Fruit fly (Drosophila melanogaster): ENCODE results near the gene Oga.

Gene Oga

dm6 chr3R:21269923-21270322 is 51.0 kb downstream of the Oga start, which contains the start of the genes AP-2sigma and Idi (continued):
- no peak for TF ChIP-seq CkIIα-i1 (GFP tag; IDR thresholded peaks at IDR 0.05)
- no peak for TF ChIP-seq abd-A (tag; optimal IDR thresholded peaks at IDR 0.05)
- peak; percentile 9 for TF ChIP-seq CG3065 (GFP tag; optimal IDR thresholded peaks at IDR 0.05)
- TF ChIP-seq Atf-2 (GFP tag; optimal IDR thresholded peaks at IDR 0.05): no peak
- TF ChIP-seq CG11723 (GFP tag; optimal IDR thresholded peaks at IDR 0.05): no peak
- TF ChIP-seq btn (GFP tag; optimal IDR thresholded peaks at IDR 0.05): peak; percentile 7
- no peak for TF ChIP-seq CG1529 (GFP tag; optimal IDR thresholded peaks at IDR 0.05)
- TF ChIP-seq CG17385 (GFP tag; optimal IDR thresholded peaks at IDR 0.05): peak; percentile 22
- TF ChIP-seq CG10979 (tag; optimal IDR thresholded peaks at IDR 0.05): peak; percentile 15
- TF ChIP-seq CG13894 (tag; optimal IDR thresholded peaks at IDR 0.05): peak; percentile 21
- TF ChIP-seq CG17912 (GFP tag; optimal IDR thresholded peaks at IDR 0.05): peak; percentile 42
- no peak for TF ChIP-seq CG1832 (GFP tag; optimal IDR thresholded peaks at IDR 0.05)
- TF ChIP-seq mam (GFP tag; optimal IDR thresholded peaks at IDR 0.05): peak; percentile 30
- peak; percentile 92 for TF ChIP-seq YL-1 (GFP tag; optimal IDR thresholded peaks at IDR 0.05)
- peak; percentile 99 for TF ChIP-seq Blimp-1 (GFP tag; optimal IDR thresholded peaks at IDR 0.05)
- TF ChIP-seq hbn (GFP tag; IDR thresholded peaks at IDR 0.05; ENCODE audit: partially characterized antibody): no peak
- TF ChIP-seq CG12391 (tag; optimal IDR thresholded peaks at IDR 0.05): peak; percentile 17
- peak; percentile 5 for TF ChIP-seq Camta (GFP tag; optimal IDR thresholded peaks at IDR 0.05)
- no peak for TF ChIP-seq gcm2 (GFP tag; optimal IDR thresholded peaks at IDR 0.05)
- TF ChIP-seq B-H2 (GFP tag; optimal IDR thresholded peaks at IDR 0.05): peak; percentile 63
- TF ChIP-seq ERR (GFP tag; optimal IDR thresholded peaks at IDR 0.05): peak; percentile 0
- no peak for TF ChIP-seq CG2129 (GFP tag; IDR thresholded peaks at IDR 0.05; ENCODE audit: partially characterized antibody)
- TF ChIP-seq CG34224 (GFP tag; IDR thresholded peaks at IDR 0.05; ENCODE audit: partially characterized antibody): peak; percentile 51
- peak; percentile 53 for TF ChIP-seq oc (tag; optimal IDR thresholded peaks at IDR 0.05)
- no peak for TF ChIP-seq ash1 (GFP tag; optimal IDR thresholded peaks at IDR 0.05)
- no peak for TF ChIP-seq esg (GFP tag; conservative IDR thresholded peaks at IDR 0.05)
- 0 out of 3 replicates have a peak, but pooled peaks have one; percentile 25 for TF ChIP-seq CG2199 (GFP tag; IDR thresholded peaks at IDR 0.05)
- peak; percentile 11 for TF ChIP-seq ewg (GFP tag; optimal IDR thresholded peaks at IDR 0.05)
- TF ChIP-seq Gsc (GFP tag; IDR thresholded peaks at IDR 0.05): no peak
- peak; percentile 28 for TF ChIP-seq nmo (GFP tag; optimal IDR thresholded peaks at IDR 0.05)
- peak; percentile 26 for TF ChIP-seq Antp (GFP tag; optimal IDR thresholded peaks at IDR 0.05)
- peak; percentile 66 for TF ChIP-seq slbo (GFP tag; IDR thresholded peaks at IDR 0.05)
- peak; percentile 3 for TF ChIP-seq Fer1 (GFP tag; optimal IDR thresholded peaks at IDR 0.05)
- TF ChIP-seq Mrtf (GFP tag; IDR thresholded peaks at IDR 0.05): peak; percentile 23; the same call in 1 of the 3 replicates

- TF ChIP-seq Myb (GFP tag; optimal IDR thresholded peaks at IDR 0.05): no peak
- no peak for TF ChIP-seq CG15696 (tag; optimal IDR thresholded peaks at IDR 0.05)
- no peak for TF ChIP-seq fd96Cb (tag; optimal IDR thresholded peaks at IDR 0.05)
- no peak for TF ChIP-seq CG18262 (tag; optimal IDR thresholded peaks at IDR 0.05)
- peak; percentile 56 for TF ChIP-seq Med (GFP tag)
- TF ChIP-seq CG14014 (GFP tag; IDR thresholded peaks at IDR 0.05): no peak
- TF ChIP-seq Sry-β (GFP tag; optimal IDR thresholded peaks at IDR 0.05): no peak
- peak; percentile 72 for TF ChIP-seq Ets65A (GFP tag)
These were observed 51.8 kb downstream of the Oga start for dm6 chr3R:21270609-21271143.
